Worm (Caenorhabditis elegans) whole organism, L3 larva: ENCODE data around the gene clec-141.

ENCODE experiments used
- R02D3.7 ChIP-seq: fragments of 150-350 bp; optimal IDR thresholded peaks from 2 replicates; lab custom pipeline; 2014; ENCODE audit warnings: missing biosample characterization, missing genetic modification characterization
- aly-2 ChIP-seq: fragments of 150-350 bp; optimal IDR thresholded peaks from 2 replicates; lab custom pipeline; 2014; ENCODE audit warnings: missing biosample characterization, missing genetic modification characterization
- ceh-16 ChIP-seq: sonication (generic microtip); optimal IDR thresholded peaks from 2 replicates; lab custom pipeline; 2017; ENCODE audit warnings: missing biosample characterization, missing genetic modification characterization
- ceh-28 ChIP-seq: fragments of 150-350 bp; optimal IDR thresholded peaks from 2 replicates; lab custom pipeline; 2014; ENCODE audit warnings: missing biosample characterization, missing genetic modification reagents, missing genetic modification characterization
- ceh-82 ChIP-seq: fragments of 150-350 bp; optimal IDR thresholded peaks from 2 replicates; lab custom pipeline; 2014; ENCODE audit warnings: missing biosample characterization, missing genetic modification characterization
- ceh-9 ChIP-seq: sonication (generic microtip); optimal IDR thresholded peaks from 2 replicates; lab custom pipeline; 2018; ENCODE audit warnings: missing biosample characterization, missing genetic modification characterization
- daf-12 ChIP-seq: fragments of 150-350 bp; optimal IDR thresholded peaks from 2 replicates; lab custom pipeline; 2014; ENCODE audit warnings: missing biosample characterization, missing genetic modification reagents, missing genetic modification characterization
- egl-27 ChIP-seq: sonication (generic microtip); optimal IDR thresholded peaks from 4 replicates; lab custom pipeline; 2017; ENCODE audit warnings: missing biosample characterization, missing genetic modification reagents, missing genetic modification characterization
- egl-5 ChIP-seq: fragments of 150-350 bp; optimal IDR thresholded peaks from 2 replicates; lab custom pipeline; 2017; ENCODE audit warnings: missing biosample characterization, missing genetic modification reagents, missing genetic modification characterization, inconsistent platforms
- elt-1 ChIP-seq: fragments of 150-350 bp; optimal IDR thresholded peaks from 2 replicates; lab custom pipeline; 2014; ENCODE audit warnings: missing biosample characterization, missing genetic modification characterization
- elt-2 ChIP-seq: sonication (generic microtip); optimal IDR thresholded peaks from 2 replicates; lab custom pipeline; 2016; ENCODE audit warnings: missing genetic modification reagents, mild to moderate bottlenecking, missing genetic modification characterization, missing compliant biosample characterization
- elt-3 ChIP-seq, 3 experiments: fragments of 150-350 bp in 1 of 3; sonication (generic microtip) in 2 of 3; optimal IDR thresholded peaks; 2 replicates in 2 of 3; 4 replicates in 1 of 3; lab custom pipeline; 2014 to 2017; ENCODE audit warnings: missing biosample characterization in 3 of 3, missing genetic modification characterization in 3 of 3
- fkh-10 ChIP-seq: sonication (generic microtip); optimal IDR thresholded peaks from 2 replicates; lab custom pipeline; 2017; ENCODE audit warnings: missing biosample characterization, missing genetic modification reagents, missing genetic modification characterization
- fos-1 ChIP-seq: fragments of 150-350 bp; optimal IDR thresholded peaks from 2 replicates; lab custom pipeline; 2014; ENCODE audit warnings: missing biosample characterization, missing genetic modification characterization
- lin-39 ChIP-seq: fragments of 150-350 bp; optimal IDR thresholded peaks from 2 replicates; lab custom pipeline; 2018; ENCODE audit warnings: missing biosample characterization, missing genetic modification reagents, missing genetic modification characterization
- mdl-1 ChIP-seq: fragments of 150-350 bp; optimal IDR thresholded peaks from 2 replicates; lab custom pipeline; 2014; ENCODE audit warnings: missing biosample characterization, missing genetic modification characterization
- mml-1 ChIP-seq: fragments of 150-350 bp; sonication (generic microtip); optimal IDR thresholded peaks from 3 replicates; lab custom pipeline; 2014; ENCODE audit warnings: missing biosample characterization, missing genetic modification characterization
- nfya-1 ChIP-seq: sonication (generic microtip); optimal IDR thresholded peaks from 2 replicates; lab custom pipeline; 2017; ENCODE audit warnings: missing genetic modification characterization, mild to moderate bottlenecking, missing compliant biosample characterization, antibody characterized with exemption, moderate library complexity; ENCODE audit not compliant: insufficient read depth
- nhr-11 ChIP-seq: fragments of 150-350 bp; optimal IDR thresholded peaks from 2 replicates; lab custom pipeline; 2014; ENCODE audit warnings: missing biosample characterization, missing genetic modification characterization
- nhr-12 ChIP-seq: fragments of 150-350 bp; optimal IDR thresholded peaks from 2 replicates; lab custom pipeline; 2014; ENCODE audit warnings: missing biosample characterization, missing genetic modification characterization
- nhr-23 ChIP-seq: fragments of 150-350 bp; optimal IDR thresholded peaks from 2 replicates; lab custom pipeline; 2014; ENCODE audit warnings: missing biosample characterization, missing genetic modification reagents, missing genetic modification characterization
- nhr-237 ChIP-seq: fragments of 150-350 bp; optimal IDR thresholded peaks from 2 replicates; lab custom pipeline; 2014; ENCODE audit warnings: missing biosample characterization, missing genetic modification characterization
- nhr-25 ChIP-seq: sonication (generic microtip); optimal IDR thresholded peaks from 2 replicates; lab custom pipeline; 2017; ENCODE audit warnings: missing biosample characterization, missing genetic modification characterization
- nhr-67 ChIP-seq: fragments of 150-350 bp; optimal IDR thresholded peaks from 2 replicates; lab custom pipeline; 2014; ENCODE audit warnings: missing biosample characterization, missing genetic modification characterization
- nhr-76 ChIP-seq: fragments of 150-350 bp; sonication (generic microtip); optimal IDR thresholded peaks from 5 replicates; lab custom pipeline; 2014; ENCODE audit warnings: missing biosample characterization, missing genetic modification characterization
- nhr-77 ChIP-seq: fragments of 150-350 bp; optimal IDR thresholded peaks from 2 replicates; lab custom pipeline; 2014; ENCODE audit warnings: missing biosample characterization, missing genetic modification characterization
- pha-4 ChIP-seq: fragments of 150-350 bp; optimal IDR thresholded peaks from 2 replicates; lab custom pipeline; 2014; ENCODE audit warnings: missing biosample characterization, missing genetic modification reagents, missing genetic modification characterization
- snpc-4 ChIP-seq: fragments of 150-350 bp; optimal IDR thresholded peaks from 2 replicates; lab custom pipeline; 2014; ENCODE audit warnings: missing biosample characterization, missing genetic modification characterization
- unc-39 ChIP-seq: sonication (generic microtip); optimal IDR thresholded peaks from 4 replicates; lab custom pipeline; 2017; ENCODE audit warnings: missing biosample characterization, missing genetic modification characterization
- zag-1 ChIP-seq: fragments of 150-350 bp; optimal IDR thresholded peaks from 2 replicates; lab custom pipeline; 2014; ENCODE audit warnings: missing biosample characterization, missing genetic modification characterization
- ztf-11 ChIP-seq: fragments of 150-350 bp; optimal IDR thresholded peaks from 2 replicates; lab custom pipeline; 2014; ENCODE audit warnings: missing biosample characterization, missing genetic modification characterization

clec-141 gene

ce11 chrII:5425633-5426032 lies 18.2 kb upstream of the clec-141 start, which contains the start of gene F07F6.8:
Gene F07F6.8 (minus strand): TSS chrII:5425733.
- no peak for TF ChIP-seq unc-39
- TF ChIP-seq nhr-23 (tag; lab: Kevin White, UChicago) = no peak
- no peak for TF ChIP-seq elt-2 (tag; lab: Kevin White, UChicago)
- no peak for TF ChIP-seq mdl-1 (tag; lab: Kevin White, UChicago)
- no peak for TF ChIP-seq zag-1 (tag; lab: Kevin White, UChicago)
- TF ChIP-seq egl-5 (tag; lab: Kevin White, UChicago) = no peak
- TF ChIP-seq fkh-10 (GFP tag; lab: Kevin White, UChicago) = no peak
- no peak for TF ChIP-seq nhr-77 (tag; lab: Kevin White, UChicago)
- TF ChIP-seq nhr-11 (tag; lab: Kevin White, UChicago) = no peak
- no peak for TF ChIP-seq mml-1 (tag; lab: Kevin White, UChicago)
- no peak for TF ChIP-seq pha-4 (tag; lab: Kevin White, UChicago)
- no peak for TF ChIP-seq nhr-12 (tag; lab: Kevin White, UChicago)
- TF ChIP-seq fos-1 (tag; lab: Kevin White, UChicago) = no peak
- TF ChIP-seq nhr-67 (tag; lab: Kevin White, UChicago) = no peak
- no peak for TF ChIP-seq R02D3.7 (tag; lab: Kevin White, UChicago)
- no peak for TF ChIP-seq elt-1 (tag; lab: Kevin White, UChicago)
- TF ChIP-seq aly-2 (tag; lab: Kevin White, UChicago) = no peak
- TF ChIP-seq ceh-28 (tag; lab: Kevin White, UChicago) = no peak
- TF ChIP-seq lin-39 = no peak
- TF ChIP-seq nhr-237 (tag; lab: Kevin White, UChicago) = no peak
- TF ChIP-seq, all 47 proteins: peak for 0

DNA sequence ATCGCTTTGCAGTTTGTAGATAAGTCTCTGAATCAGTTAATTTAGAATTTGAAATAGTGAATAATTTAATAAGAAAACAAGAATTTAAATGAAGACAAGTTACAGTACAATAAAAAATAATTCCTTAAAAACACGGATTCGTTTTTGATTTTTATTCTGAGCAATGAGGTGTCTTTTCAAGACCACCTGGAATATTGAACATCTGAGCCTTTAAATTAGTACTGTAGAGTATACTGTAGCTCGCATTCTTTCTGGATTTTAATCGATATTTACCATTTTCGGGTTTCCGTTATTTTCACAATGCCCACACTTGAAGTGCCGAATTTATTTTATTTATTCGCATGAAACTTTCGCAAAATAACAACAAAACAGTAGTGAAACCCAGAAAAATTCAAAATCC lies 16.4 kb upstream of the clec-141 start, which contains the start of gene F07F6.7:
Gene F07F6.7, minus strand, starts transcription at position 27 of the 400 bp plus-strand sequence.
- TF ChIP-seq elt-2 (tag; lab: Kevin White, UChicago) (peak; percentile 6), lin-39 (no peak), ztf-11 (no peak)

DNA sequence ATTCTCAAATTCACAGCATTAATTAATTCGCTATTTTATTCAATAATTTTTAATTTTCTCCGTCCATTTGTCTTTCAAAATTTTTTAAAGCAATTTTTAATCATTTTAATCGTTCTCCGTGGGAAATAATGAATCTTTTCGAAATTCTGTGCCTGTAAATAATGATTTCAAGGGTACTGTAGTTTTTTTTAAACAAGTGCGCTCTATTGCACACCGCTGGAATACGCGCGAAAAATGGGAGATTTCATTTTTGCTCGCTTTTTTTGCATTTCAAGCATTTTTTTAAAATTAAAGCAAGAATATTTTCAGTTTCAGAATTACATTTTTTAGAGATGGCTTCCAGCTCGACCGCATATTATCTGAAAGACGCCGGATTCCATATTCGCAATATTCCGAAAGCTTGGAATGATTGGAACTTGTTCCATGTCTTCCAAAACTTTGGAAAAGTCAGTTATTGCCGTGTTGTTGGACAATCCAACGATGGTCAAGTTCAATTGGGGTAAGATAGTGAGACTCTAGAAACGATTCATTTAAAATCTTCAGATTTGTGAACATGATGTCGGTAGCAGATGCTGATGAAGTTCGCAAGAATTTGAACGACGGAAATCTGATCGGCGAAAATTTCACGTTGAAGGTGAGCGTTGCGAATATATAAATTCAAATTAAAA lies 13.6 kb upstream of the clec-141 start, which contains the start of gene tofu-6:
Gene tofu-6, plus strand, starts transcription at position 302 of the 668 bp plus-strand sequence.
- no peak for TF ChIP-seq nhr-76 (tag; lab: Kevin White, UChicago)
- peak; percentile 71 for TF ChIP-seq pha-4 (tag; lab: Kevin White, UChicago)
- peak; percentile 45 for TF ChIP-seq nfya-1 (tag; lab: Kevin White, UChicago)
- TF ChIP-seq egl-27 = no peak
- no peak for TF ChIP-seq daf-12
- peak; percentile 13 for TF ChIP-seq nhr-25 (tag; lab: Kevin White, UChicago)

DNA sequence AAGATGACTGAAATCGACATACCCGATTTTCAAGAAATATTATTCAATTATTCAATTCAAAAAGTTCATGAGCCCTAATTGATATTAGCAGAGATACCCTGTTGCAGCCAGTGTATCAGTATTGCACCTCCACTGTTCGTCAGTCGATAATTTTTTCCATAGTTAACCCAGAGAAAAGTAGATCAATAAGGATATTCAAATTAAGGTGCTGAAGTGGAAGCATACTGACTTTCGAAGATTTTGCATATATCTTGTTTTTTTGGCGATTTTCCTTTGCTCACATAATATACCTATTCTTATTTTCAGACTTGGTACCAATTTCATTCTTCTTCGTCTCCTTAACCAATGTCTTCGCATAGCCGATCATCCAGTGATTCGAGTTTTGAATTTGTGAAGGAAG lies 11.5 kb upstream of the clec-141 start, which contains the start of gene EEED8.15:
Gene EEED8.15, plus strand, starts transcription at position 301 of the 400 bp plus-strand sequence.
- no peak for TF ChIP-seq lin-39
- no peak for TF ChIP-seq elt-1 (tag; lab: Kevin White, UChicago)

DNA sequence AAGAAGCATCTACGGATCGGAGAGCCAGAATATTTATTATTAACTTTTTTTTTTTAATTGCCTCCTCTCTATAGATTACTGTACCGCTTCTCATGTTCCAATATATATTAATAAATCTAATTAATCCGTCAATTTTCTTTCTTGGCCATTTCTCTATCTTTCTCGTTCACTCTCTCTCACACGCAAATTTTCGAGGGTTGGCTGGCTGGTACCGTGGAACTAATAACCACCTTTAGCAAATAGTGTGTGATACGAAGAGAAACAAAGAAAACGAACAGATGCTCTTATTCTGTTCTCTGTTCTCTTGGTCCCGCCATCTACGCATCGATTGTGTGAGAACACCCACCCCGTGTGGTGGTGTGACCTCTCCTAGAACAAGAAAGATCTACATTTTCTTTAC lies 10.9 kb upstream of the clec-141 start:
- TF ChIP-seq elt-1 (tag; lab: Kevin White, UChicago) (no peak), ceh-82 (tag; lab: Kevin White, UChicago) (no peak), nhr-11 (tag; lab: Kevin White, UChicago) (no peak), ceh-9 (tag; lab: Kevin White, UChicago) (no peak), ceh-16 (tag; lab: Kevin White, UChicago) (no peak), nhr-77 (tag; lab: Kevin White, UChicago) (no peak), elt-3 (tag; optimal IDR thresholded peaks at IDR 0.05; lab: Kevin White, UChicago) (no peak), zag-1 (tag; lab: Kevin White, UChicago) (no peak), nhr-237 (tag; lab: Kevin White, UChicago) (no peak), nfya-1 (tag; lab: Kevin White, UChicago) (no peak), aly-2 (tag; lab: Kevin White, UChicago) (no peak), unc-39 (no peak), fos-1 (tag; lab: Kevin White, UChicago) (no peak)

- TF ChIP-seq lin-39 (no peak), snpc-4 (tag; lab: Kevin White, UChicago) (no peak)
Observed at ce11 chrII:5417905-5418304, 10.5 kb upstream of the clec-141 start.
